Fruit fly (Drosophila melanogaster): Measurements from ENCODE around the gene nocte.

Gene nocte

DNA sequence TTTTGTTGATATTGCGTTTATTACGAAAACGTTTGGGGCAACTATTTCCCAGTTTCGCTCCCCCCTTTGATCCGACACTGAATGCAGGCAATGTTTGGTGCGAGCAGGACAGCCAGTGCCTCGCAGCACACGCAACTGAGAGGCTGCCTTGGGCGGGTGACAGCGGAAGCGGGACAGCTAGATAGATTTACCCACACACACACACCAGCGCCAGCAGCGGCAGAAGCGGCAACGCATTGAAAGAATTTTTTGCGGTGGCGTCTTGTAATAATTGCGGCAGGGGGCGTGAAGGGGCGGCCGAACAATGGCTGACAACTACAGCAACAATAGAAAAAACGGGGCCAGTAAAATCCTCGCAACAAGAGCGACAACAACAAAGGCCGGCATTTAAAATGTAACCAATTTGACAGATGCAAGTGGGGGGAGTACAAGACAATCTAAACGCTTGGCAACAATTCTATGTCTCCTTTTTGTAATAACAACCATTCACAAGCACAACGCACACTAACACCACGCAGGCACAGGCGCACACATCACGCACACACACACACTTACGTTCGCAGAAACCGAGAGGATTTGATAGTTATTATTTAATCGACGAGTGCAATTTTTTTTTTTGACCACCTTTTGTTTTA, 1.7 kb downstream of the nocte start (continued):
- TF ChIP-seq CG30403 (GFP tag; optimal IDR thresholded peaks at IDR 0.05), result no peak
- no peak for TF ChIP-seq tin (GFP tag; optimal IDR thresholded peaks at IDR 0.05)
- TF ChIP-seq nom (GFP tag; optimal IDR thresholded peaks at IDR 0.05), result peak; percentile 9
- no peak for TF ChIP-seq CG17829 (tag; optimal IDR thresholded peaks at IDR 0.05)
- no peak for TF ChIP-seq da (GFP tag; optimal IDR thresholded peaks at IDR 0.05)
- no peak for TF ChIP-seq grau (tag; optimal IDR thresholded peaks at IDR 0.05)
- TF ChIP-seq chif (GFP tag; optimal IDR thresholded peaks at IDR 0.05), result no peak
- TF ChIP-seq crol (GFP tag; IDR thresholded peaks at IDR 0.05), result peak; percentile 97
- TF ChIP-seq schlank (tag; optimal IDR thresholded peaks at IDR 0.05), result no peak
- no peak for TF ChIP-seq CG6689 (GFP tag; IDR thresholded peaks at IDR 0.05)
- no peak for TF ChIP-seq CG17186 (GFP tag; optimal IDR thresholded peaks at IDR 0.05)
- no peak for TF ChIP-seq hth (optimal IDR thresholded peaks at IDR 0.05)
- TF ChIP-seq CG8944 (GFP tag; optimal IDR thresholded peaks at IDR 0.05), result no peak
- TF ChIP-seq CG13123 (GFP tag; optimal IDR thresholded peaks at IDR 0.05), result no peak
- no peak for TF ChIP-seq CG18262 (tag; optimal IDR thresholded peaks at IDR 0.05)
- no peak for TF ChIP-seq cato (GFP tag; optimal IDR thresholded peaks at IDR 0.05; ENCODE audit: borderline replicate concordance)
- no peak for TF ChIP-seq CG4424 (GFP tag; optimal IDR thresholded peaks at IDR 0.05)
- TF ChIP-seq CG14860 (GFP tag; IDR thresholded peaks at IDR 0.05; ENCODE audit: partially characterized antibody), result no peak
- no peak for TF ChIP-seq HHEX (GFP tag; optimal IDR thresholded peaks at IDR 0.05)
- TF ChIP-seq CG1792 (GFP tag; optimal IDR thresholded peaks at IDR 0.05), result no peak
- no peak for TF ChIP-seq bowl (GFP tag; IDR thresholded peaks at IDR 0.05)
- no peak for TF ChIP-seq NK7.1 (GFP tag; optimal IDR thresholded peaks at IDR 0.05)
- TF ChIP-seq otp (GFP tag; IDR thresholded peaks at IDR 0.05), result no peak
- peak; percentile 98 for TF ChIP-seq CG10321 (GFP tag; IDR thresholded peaks at IDR 0.05)
- TF ChIP-seq CG3838 (GFP tag; optimal IDR thresholded peaks at IDR 0.05), result peak; percentile 93
- TF ChIP-seq CG32767 (GFP tag; IDR thresholded peaks at IDR 0.05), result 0 out of 2 replicates have a peak, but pooled peaks have one; percentile 18
- TF ChIP-seq hkb (optimal IDR thresholded peaks at IDR 0.05), result no peak
- no peak for TF ChIP-seq hkb (GFP tag; IDR thresholded peaks at IDR 0.05)
- TF ChIP-seq hb (GFP tag; IDR thresholded peaks at IDR 0.05; ENCODE audit: partially characterized antibody), result no peak
- TF ChIP-seq nau (GFP tag; optimal IDR thresholded peaks at IDR 0.05), result no peak
- TF ChIP-seq CkIIα-i1 (GFP tag; IDR thresholded peaks at IDR 0.05), result no peak
- TF ChIP-seq Fer1 (GFP tag; optimal IDR thresholded peaks at IDR 0.05), result peak; percentile 19
- TF ChIP-seq CG15514 (GFP tag; optimal IDR thresholded peaks at IDR 0.05), result no peak
- TF ChIP-seq Bteb2 (GFP tag; optimal IDR thresholded peaks at IDR 0.05), result no peak
- no peak for TF ChIP-seq CG7271 (tag; optimal IDR thresholded peaks at IDR 0.05)
- 0 out of 2 replicates have a peak, but pooled peaks have one; percentile 22 for TF ChIP-seq Drgx (GFP tag; IDR thresholded peaks at IDR 0.05)
- TF ChIP-seq CG12155 (GFP tag; optimal IDR thresholded peaks at IDR 0.05), result no peak
- TF ChIP-seq CG3281 (GFP tag; optimal IDR thresholded peaks at IDR 0.05), result no peak
- TF ChIP-seq CG11723 (GFP tag; optimal IDR thresholded peaks at IDR 0.05), result no peak
- no peak for TF ChIP-seq Sox100B (GFP tag; optimal IDR thresholded peaks at IDR 0.05)
- peak; percentile 40 for TF ChIP-seq mirr (GFP tag; optimal IDR thresholded peaks at IDR 0.05)
- no peak for TF ChIP-seq tx (GFP tag; optimal IDR thresholded peaks at IDR 0.05)
- TF ChIP-seq sna (GFP tag; IDR thresholded peaks at IDR 0.05; ENCODE audit: partially characterized antibody), result no peak
- peak; percentile 31 for TF ChIP-seq pros (GFP tag; optimal IDR thresholded peaks at IDR 0.05)
- peak; percentile 43; the same call in 1 of the 2 replicates for TF ChIP-seq CG42726 (GFP tag; IDR thresholded peaks at IDR 0.05; ENCODE audit: partially characterized antibody)
- TF ChIP-seq h (optimal IDR thresholded peaks at IDR 0.05), result no peak
- peak; percentile 54; the same call in 1 of the 3 replicates for TF ChIP-seq ci (GFP tag; IDR thresholded peaks at IDR 0.05)
- no peak for TF ChIP-seq CG9609 (GFP tag; optimal IDR thresholded peaks at IDR 0.05)
- peak; percentile 36; the same call in 1 of the 3 replicates for TF ChIP-seq CG34224 (GFP tag; IDR thresholded peaks at IDR 0.05; ENCODE audit: partially characterized antibody)
- no peak for TF ChIP-seq toy (GFP tag; IDR thresholded peaks at IDR 0.05)
